Worm (Caenorhabditis elegans): ENCODE data around the gene fbxc-49.

- TF ChIP-seq snpc-4 (tag; optimal IDR thresholded peaks at IDR 0.05) (no peak), nhr-76 (tag; optimal IDR thresholded peaks at IDR 0.05) (no peak), nhr-237 (tag; optimal IDR thresholded peaks at IDR 0.05) (no peak), efl-3 (GFP tag; optimal IDR thresholded peaks at IDR 0.05) (no peak), unc-62 (GFP tag; optimal IDR thresholded peaks at IDR 0.05) (no peak), fos-1 (tag; optimal IDR thresholded peaks at IDR 0.05) (no peak)
These were observed 46.8 kb downstream of the fbxc-49 start, which contains the start of gene sdz-28 for ce11 chrII:2130770-2131169.
